Worm (Caenorhabditis elegans): Measurements from ENCODE around the gene smrc-1.

The smrc-1 gene

DNA sequence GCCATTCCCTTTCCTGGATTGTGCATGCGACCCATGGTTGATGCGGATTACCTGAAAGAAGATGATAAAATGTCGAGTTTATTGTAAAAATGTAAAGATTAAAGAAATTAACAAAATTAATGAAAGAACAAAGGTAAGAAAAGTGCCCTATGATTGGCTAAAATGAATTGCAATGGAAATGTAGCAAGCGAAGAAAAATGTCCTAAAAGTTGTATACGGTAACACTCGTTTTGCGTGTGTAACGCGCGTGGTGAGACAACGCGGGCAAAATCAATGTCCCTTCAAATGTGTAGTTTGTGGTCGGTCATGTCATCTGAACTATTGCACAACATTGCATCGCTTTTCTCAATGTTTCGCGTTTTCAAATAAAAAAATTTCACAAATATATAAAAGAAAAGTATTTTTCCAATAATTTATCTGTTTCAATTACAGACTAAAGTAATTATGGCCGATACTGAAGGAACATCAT lies 15.8 kb upstream of the smrc-1 start, which contains the start of the genes rps-13 and nfx-1 (continued):
- TF ChIP-seq duxl-1 (tag; optimal IDR thresholded peaks at IDR 0.05; ENCODE audit: poor library complexity) (no peak), nhr-76 (tag; optimal IDR thresholded peaks at IDR 0.05) (no peak), rbr-2 (tag; optimal IDR thresholded peaks at IDR 0.05) (peak; percentile 61), arid-1 (GFP tag; conservative IDR thresholded peaks at IDR 0.05) (peak; percentile 65; the same call in 1 of the 2 replicates), sdz-12 (GFP tag; optimal IDR thresholded peaks at IDR 0.05) (no peak), mep-1 (tag; optimal IDR thresholded peaks at IDR 0.05) (peak; percentile 85), zfp-3 (GFP tag; conservative IDR thresholded peaks at IDR 0.05) (no peak), lin-29 (GFP tag; IDR thresholded peaks at IDR 0.05) (no peak), unc-62 (GFP tag; optimal IDR thresholded peaks at IDR 0.05 in 1 of 2) (peak in 1 of 2 experiments; percentile 90), unc-62 (tag; optimal IDR thresholded peaks at IDR 0.05) (no peak), ama-1 (optimal IDR thresholded peaks at IDR 0.05) (no peak), daf-8 (GFP tag; IDR thresholded peaks at IDR 0.05) (no peak), mdl-1 (tag; optimal IDR thresholded peaks at IDR 0.05) (peak in 1 of 2 experiments; percentile 48), ceh-32 (tag; optimal IDR thresholded peaks at IDR 0.05; ENCODE audit: poor library complexity) (no peak), ceh-82 (tag; optimal IDR thresholded peaks at IDR 0.05) (no peak), F44E2.7 (GFP tag; IDR thresholded peaks at IDR 0.05) (no peak), unc-130 (GFP tag; optimal IDR thresholded peaks at IDR 0.05) (peak; percentile 54), pha-4 (GFP tag; IDR thresholded peaks at IDR 0.05) (no peak), pha-4 (tag; optimal IDR thresholded peaks at IDR 0.05) (peak; percentile 97), nhr-10 (tag; optimal IDR thresholded peaks at IDR 0.05) (peak; percentile 41), daf-16 (GFP tag; optimal IDR thresholded peaks at IDR 0.05) (no peak), daf-16 (tag; optimal IDR thresholded peaks at IDR 0.05) (peak; percentile 85), dpl-1 (GFP tag; optimal IDR thresholded peaks at IDR 0.05) (peak; percentile 73), F10B5.3 (tag; optimal IDR thresholded peaks at IDR 0.05) (no peak), tra-1 (GFP tag; IDR thresholded peaks at IDR 0.05) (no peak), lin-15B (tag; optimal IDR thresholded peaks at IDR 0.05) (peak; percentile 18), nhr-111 (GFP tag; optimal IDR thresholded peaks at IDR 0.05) (no peak), dmd-9 (GFP tag; IDR thresholded peaks at IDR 0.05) (no peak), lim-7 (GFP tag; IDR thresholded peaks at IDR 0.05) (no peak), zip-11 (GFP tag; IDR thresholded peaks at IDR 0.05) (no peak), R02D3.7 (tag; optimal IDR thresholded peaks at IDR 0.05) (no peak), madf-9 (GFP tag; conservative IDR thresholded peaks at IDR 0.05) (no peak), hlh-11 (tag; optimal IDR thresholded peaks at IDR 0.05) (peak; percentile 70), egl-43 (GFP tag; IDR thresholded peaks at IDR 0.05) (no peak)

DNA sequence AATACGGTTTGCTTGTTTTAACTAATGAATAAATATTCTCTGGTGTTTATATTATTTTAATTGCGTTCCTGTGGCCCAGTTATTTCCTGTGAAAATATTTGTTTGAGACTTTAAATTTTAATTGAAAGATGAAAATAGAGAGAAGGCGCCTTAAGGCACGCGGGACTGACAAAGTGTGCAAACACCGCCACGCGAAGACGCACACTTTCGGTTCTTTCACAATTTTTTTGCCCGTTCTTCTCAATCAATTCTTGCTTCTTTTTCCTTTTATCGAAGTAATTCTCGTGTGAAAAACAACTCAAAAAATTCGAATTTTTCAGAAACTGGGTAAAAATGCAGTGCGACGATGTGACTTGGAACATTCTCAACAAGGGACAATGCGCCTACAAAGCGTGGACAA lies 11.6 kb upstream of the smrc-1 start, which contains the start of gene C16A3.6:
Gene C16A3.6 (plus strand): TSS at position 84 of the 400 bp plus-strand sequence.
- TF ChIP-seq lin-15B (tag; optimal IDR thresholded peaks at IDR 0.05) = no peak
- no peak for TF ChIP-seq ceh-32 (tag; optimal IDR thresholded peaks at IDR 0.05; ENCODE audit: poor library complexity)
- no peak for TF ChIP-seq skn-1 (tag; optimal IDR thresholded peaks at IDR 0.05)
- TF ChIP-seq lim-7 (GFP tag; IDR thresholded peaks at IDR 0.05) = no peak
- TF ChIP-seq F26F4.8 (GFP tag; conservative IDR thresholded peaks at IDR 0.05) = no peak
- no peak for TF ChIP-seq snpc-4 (tag; optimal IDR thresholded peaks at IDR 0.05)
- TF ChIP-seq php-3 (GFP tag; IDR thresholded peaks at IDR 0.05) = no peak
- no peak for TF ChIP-seq zag-1 (tag; optimal IDR thresholded peaks at IDR 0.05)
- no peak for TF ChIP-seq cey-2 (tag; optimal IDR thresholded peaks at IDR 0.05; ENCODE audit: borderline replicate concordance, insufficient read depth)
- TF ChIP-seq unc-62 (GFP tag; optimal IDR thresholded peaks at IDR 0.05 in 1 of 2) = peak in 1 of 2 experiments; percentile 71
- TF ChIP-seq unc-62 (tag; optimal IDR thresholded peaks at IDR 0.05) = no peak
- no peak for TF ChIP-seq daf-12 (tag; optimal IDR thresholded peaks at IDR 0.05)
- no peak; the same call in 1 of the 2 replicates for TF ChIP-seq pha-4 (GFP tag; IDR thresholded peaks at IDR 0.05)
- no peak for TF ChIP-seq pha-4 (tag; optimal IDR thresholded peaks at IDR 0.05)
- peak; percentile 72 for TF ChIP-seq mes-2 (tag; optimal IDR thresholded peaks at IDR 0.05; ENCODE audit: poor library complexity, severe bottlenecking)
- TF ChIP-seq D1046.2 (GFP tag; IDR thresholded peaks at IDR 0.05) = no peak
- no peak for TF ChIP-seq dpl-1 (GFP tag; optimal IDR thresholded peaks at IDR 0.05)
- TF ChIP-seq nhr-48 (tag; optimal IDR thresholded peaks at IDR 0.05) = peak; percentile 3
- peak; percentile 66 for TF ChIP-seq lin-38 (GFP tag; IDR thresholded peaks at IDR 0.05)
- no peak for TF ChIP-seq fos-1 (tag; optimal IDR thresholded peaks at IDR 0.05)
- no peak for TF ChIP-seq zfp-3 (GFP tag; conservative IDR thresholded peaks at IDR 0.05)
- no peak for TF ChIP-seq ceh-82 (tag; optimal IDR thresholded peaks at IDR 0.05)
- TF ChIP-seq vab-7 (GFP tag; IDR thresholded peaks at IDR 0.05) = no peak
- TF ChIP-seq set-16 (GFP tag; IDR thresholded peaks at IDR 0.05) = no peak
- no peak for TF ChIP-seq duxl-1 (tag; optimal IDR thresholded peaks at IDR 0.05; ENCODE audit: poor library complexity)
- TF ChIP-seq zip-11 (GFP tag; IDR thresholded peaks at IDR 0.05) = no peak
- TF ChIP-seq ctbp-1 (GFP tag; IDR thresholded peaks at IDR 0.05) = no peak
- TF ChIP-seq aha-1 (tag) = peak; percentile 1
- no peak for TF ChIP-seq ZK546.5 (tag; optimal IDR thresholded peaks at IDR 0.05)
